Worm (Caenorhabditis elegans): Measurements from ENCODE around the gene frpr-13.
"Not testable (repeated sequence)": the region's sequence is repeated elsewhere in the genome, so short reads cannot be mapped to it uniquely, and the experiment has no call there.

The frpr-13 gene

ce11 chrV:8898756-8899155 lies at the start of gene frpr-13:
Gene frpr-13, plus strand, starts transcription at chrV:8899056.
- TF ChIP-seq T23F11.4 (GFP tag; optimal IDR thresholded peaks at IDR 0.05) (no peak), madf-2 (tag; optimal IDR thresholded peaks at IDR 0.05) (no peak), tbx-2 (tag; optimal IDR thresholded peaks at IDR 0.05) (no peak), odd-2 (tag; optimal IDR thresholded peaks at IDR 0.05) (no peak), ref-2 (tag; optimal IDR thresholded peaks at IDR 0.05) (no peak), F13H6.1 (tag; optimal IDR thresholded peaks at IDR 0.05) (no peak), ceh-9 (tag; optimal IDR thresholded peaks at IDR 0.05) (no peak), elt-4 (tag; optimal IDR thresholded peaks at IDR 0.05) (no peak), unc-3 (GFP tag; conservative IDR thresholded peaks at IDR 0.05) (no peak), unc-3 (tag; optimal IDR thresholded peaks at IDR 0.05) (no peak), ceh-48 (tag; optimal IDR thresholded peaks at IDR 0.05) (no peak), hlh-13 (GFP tag; optimal IDR thresholded peaks at IDR 0.05) (no peak), ttx-3 (tag; optimal IDR thresholded peaks at IDR 0.05) (no peak), ets-4 (tag; optimal IDR thresholded peaks at IDR 0.05) (no peak), unc-55 (GFP tag; optimal IDR thresholded peaks at IDR 0.05) (no peak), unc-86 (tag; optimal IDR thresholded peaks at IDR 0.05) (no peak), ceh-24 (tag; optimal IDR thresholded peaks at IDR 0.05) (no peak), syd-9 (tag; optimal IDR thresholded peaks at IDR 0.05) (no peak)

- not testable (repeated sequence) for TF ChIP-seq fkh-10 (GFP tag; optimal IDR thresholded peaks at IDR 0.05); mec-3 (tag; optimal IDR thresholded peaks at IDR 0.05; ENCODE audit: borderline replicate concordance); tbx-7 (tag; optimal IDR thresholded peaks at IDR 0.05)
Observed at ce11 chrV:8861949-8862348, 36.9 kb upstream of the frpr-13 start, which contains the start of gene F07B7.12. Gene F07B7.12, minus strand, starts transcription at chrV:8862049.

- TF ChIP-seq ceh-45 (GFP tag; IDR thresholded peaks at IDR 0.05), result peak; percentile 49; the same call in 1 of the 2 replicates
Observed at ce11 chrV:8897942-8898419, 875 bp upstream of the frpr-13 start, which contains the start of the genes his-17 and his-18. Gene his-17, minus strand, starts transcription at chrV:8897992. Gene his-18, plus strand, starts transcription at chrV:8898228.

ce11 chrV:8902697-8903096 lies 3.8 kb downstream of the frpr-13 start, which contains the start of gene frpr-12:
Gene frpr-12, plus strand, starts transcription at chrV:8902997.
- TF ChIP-seq eyg-1 (tag; optimal IDR thresholded peaks at IDR 0.05) (no peak), pax-1 (tag; optimal IDR thresholded peaks at IDR 0.05) (no peak), ahr-1 (tag; optimal IDR thresholded peaks at IDR 0.05) (no peak), ceh-34 (tag; optimal IDR thresholded peaks at IDR 0.05) (no peak), gmeb-2 (tag; optimal IDR thresholded peaks at IDR 0.05) (no peak), ceh-9 (tag; optimal IDR thresholded peaks at IDR 0.05) (no peak), nhr-11 (tag; optimal IDR thresholded peaks at IDR 0.05) (no peak), odd-2 (tag; optimal IDR thresholded peaks at IDR 0.05) (no peak), syd-9 (tag; optimal IDR thresholded peaks at IDR 0.05) (no peak), zip-5 (tag; optimal IDR thresholded peaks at IDR 0.05) (no peak), fax-1 (tag; optimal IDR thresholded peaks at IDR 0.05) (no peak)

- TF ChIP-seq hlh-15 (tag; optimal IDR thresholded peaks at IDR 0.05), result no peak
- TF ChIP-seq ceh-9 (tag; optimal IDR thresholded peaks at IDR 0.05), result no peak
- TF ChIP-seq fkh-10 (GFP tag; optimal IDR thresholded peaks at IDR 0.05), result no peak
- no peak for TF ChIP-seq dmd-4 (tag; optimal IDR thresholded peaks at IDR 0.05; ENCODE audit: borderline replicate concordance)
- no peak for TF ChIP-seq ets-4 (tag; optimal IDR thresholded peaks at IDR 0.05)
- TF ChIP-seq odd-2 (tag; optimal IDR thresholded peaks at IDR 0.05), result no peak
- no peak for TF ChIP-seq F13H6.1 (tag; optimal IDR thresholded peaks at IDR 0.05)
- no peak for TF ChIP-seq pros-1 (tag; optimal IDR thresholded peaks at IDR 0.05)
- TF ChIP-seq unc-42 (tag; optimal IDR thresholded peaks at IDR 0.05), result no peak
- TF ChIP-seq sox-2 (GFP tag; IDR thresholded peaks at IDR 0.05), result no peak
- no peak for TF ChIP-seq ahr-1 (tag; optimal IDR thresholded peaks at IDR 0.05)
- TF ChIP-seq K02D7.2 (tag; optimal IDR thresholded peaks at IDR 0.05), result no peak
- TF ChIP-seq nhr-11 (tag; optimal IDR thresholded peaks at IDR 0.05), result no peak
Observed at ce11 chrV:8903916-8904315, 5.1 kb downstream of the frpr-13 start.
